Worm (Caenorhabditis elegans) whole organism, mixed stage, embryonic: Measurements from ENCODE around the gene C28D4.8.
A peak's percentile ranks its signal among the peaks of the same experiment; 100 is the strongest.

Experiments
- bed-3 ChIP-seq: fragments of 200-800 bp; sonication (Bioruptor generic); optimal IDR thresholded peaks from 3 replicates; lab custom pipeline; 2018; ENCODE audit warnings: mild to moderate bottlenecking, missing genetic modification characterization, moderate library complexity, missing compliant biosample characterization
- blmp-1 ChIP-seq: fragments of 150-350 bp; optimal IDR thresholded peaks from 2 replicates; lab custom pipeline; 2014; ENCODE audit warnings: missing biosample characterization, missing genetic modification characterization
- ceh-39 ChIP-seq: fragments of 150-350 bp; optimal IDR thresholded peaks from 2 replicates; lab custom pipeline; 2014; ENCODE audit warnings: missing biosample characterization, missing genetic modification characterization
- ceh-43 ChIP-seq: fragments of 200-800 bp; sonication (Bioruptor generic); optimal IDR thresholded peaks from 2 replicates; lab custom pipeline; 2018; ENCODE audit warnings: mild to moderate bottlenecking, missing genetic modification characterization, moderate library complexity, missing compliant biosample characterization
- ceh-83 ChIP-seq: fragments of 200-800 bp; sonication (Bioruptor generic); optimal IDR thresholded peaks from 2 replicates; lab custom pipeline; 2018; ENCODE audit warnings: mild to moderate bottlenecking, missing genetic modification characterization, missing compliant biosample characterization
- ces-1 ChIP-seq: fragments of 150-350 bp; optimal IDR thresholded peaks from 2 replicates; lab custom pipeline; 2014; ENCODE audit warnings: missing biosample characterization, missing genetic modification reagents, missing genetic modification characterization
- cnd-1 ChIP-seq: fragments of 200-800 bp; sonication (Bioruptor generic); optimal IDR thresholded peaks from 2 replicates; lab custom pipeline; 2018; ENCODE audit warnings: mild to moderate bottlenecking, missing genetic modification characterization, missing compliant biosample characterization
- drap-1 ChIP-seq: fragments of 200-800 bp; sonication (Bioruptor generic); optimal IDR thresholded peaks from 3 replicates; lab custom pipeline; 2018; ENCODE audit warnings: mild to moderate bottlenecking, missing genetic modification characterization, missing compliant biosample characterization
- elt-1 ChIP-seq: sonication (generic microtip); optimal IDR thresholded peaks from 2 replicates; lab custom pipeline; 2017; ENCODE audit warnings: missing genetic modification characterization, mild to moderate bottlenecking, missing compliant biosample characterization, antibody characterized with exemption, moderate library complexity, borderline replicate concordance; ENCODE audit not compliant: insufficient read depth
- flh-1 ChIP-seq: fragments of 200-800 bp; sonication (Bioruptor generic); optimal IDR thresholded peaks from 2 replicates; lab custom pipeline; 2018; ENCODE audit warnings: mild to moderate bottlenecking, missing genetic modification characterization, moderate library complexity, missing compliant biosample characterization
- ham-2 ChIP-seq: fragments of 200-800 bp; sonication (Bioruptor generic); optimal IDR thresholded peaks from 2 replicates; lab custom pipeline; 2018; ENCODE audit warnings: mild to moderate bottlenecking, missing genetic modification characterization, missing compliant biosample characterization
- hlh-1 ChIP-seq: fragments of 150-350 bp; optimal IDR thresholded peaks from 2 replicates; lab custom pipeline; 2014; ENCODE audit warnings: missing biosample characterization, missing genetic modification reagents, missing genetic modification characterization
- lin-13 ChIP-seq: fragments of 150-350 bp; optimal IDR thresholded peaks from 2 replicates; lab custom pipeline; 2014; ENCODE audit warnings: missing biosample characterization, missing genetic modification characterization
- lin-32 ChIP-seq: fragments of 200-800 bp; sonication (Bioruptor generic); optimal IDR thresholded peaks from 2 replicates; lab custom pipeline; 2018; ENCODE audit warnings: mild to moderate bottlenecking, missing genetic modification characterization, missing compliant biosample characterization
- mab-5 ChIP-seq: fragments of 150-350 bp; optimal IDR thresholded peaks from 2 replicates; lab custom pipeline; 2014; ENCODE audit warnings: missing biosample characterization, missing genetic modification characterization
- mep-1 ChIP-seq: fragments of 150-350 bp; optimal IDR thresholded peaks from 2 replicates; lab custom pipeline; 2017; ENCODE audit warnings: missing biosample characterization, missing genetic modification reagents, missing genetic modification characterization, inconsistent platforms
- nhr-12 ChIP-seq: fragments of 150-350 bp; optimal IDR thresholded peaks from 2 replicates; lab custom pipeline; 2014; ENCODE audit warnings: missing biosample characterization, missing genetic modification characterization
- nhr-237 ChIP-seq: fragments of 150-350 bp; optimal IDR thresholded peaks from 2 replicates; lab custom pipeline; 2014; ENCODE audit warnings: missing biosample characterization, missing genetic modification characterization
- nhr-28 ChIP-seq: fragments of 150-350 bp; optimal IDR thresholded peaks from 2 replicates; lab custom pipeline; 2014; ENCODE audit warnings: missing biosample characterization, missing genetic modification characterization
- nhr-76 ChIP-seq: sonication (generic microtip); optimal IDR thresholded peaks from 2 replicates; lab custom pipeline; 2017; ENCODE audit warnings: missing biosample characterization, missing genetic modification characterization
- pha-4 ChIP-seq: fragments of 150-350 bp; optimal IDR thresholded peaks from 2 replicates; lab custom pipeline; 2018; ENCODE audit warnings: missing biosample characterization, missing genetic modification reagents, missing genetic modification characterization
- sem-2 ChIP-seq: fragments of 200-800 bp; sonication (Bioruptor generic); optimal IDR thresholded peaks from 2 replicates; lab custom pipeline; 2018; ENCODE audit warnings: mild to moderate bottlenecking, missing genetic modification characterization, missing compliant biosample characterization
- tbx-8 ChIP-seq: fragments of 200-800 bp; sonication (Bioruptor generic); optimal IDR thresholded peaks from 2 replicates; lab custom pipeline; 2018; ENCODE audit warnings: mild to moderate bottlenecking, missing genetic modification characterization, moderate library complexity, missing compliant biosample characterization
- unc-120 ChIP-seq: sonication (generic microtip); optimal IDR thresholded peaks from 2 replicates; lab custom pipeline; 2017; ENCODE audit warnings: missing genetic modification characterization, missing compliant biosample characterization; ENCODE audit not compliant: poor library complexity, severe bottlenecking
- unc-39 ChIP-seq: fragments of 150-350 bp; optimal IDR thresholded peaks from 2 replicates; lab custom pipeline; 2014; ENCODE audit warnings: missing biosample characterization, missing genetic modification characterization
- zip-8 ChIP-seq: fragments of 150-350 bp; optimal IDR thresholded peaks from 2 replicates; lab custom pipeline; 2014; ENCODE audit warnings: missing biosample characterization, missing genetic modification characterization
- ztf-11 ChIP-seq: fragments of 150-350 bp; optimal IDR thresholded peaks from 2 replicates; lab custom pipeline; 2014; ENCODE audit warnings: missing biosample characterization, missing genetic modification characterization

The C28D4.8 gene

ce11 chrIV:9748342-9748741 is at the start of gene C28D4.8:
C28D4.8 (minus strand) TSS chrIV:9748442.
- TF ChIP-seq nhr-28 (tag; lab: Kevin White, UChicago) (no peak), nhr-12 (tag; lab: Kevin White, UChicago) (no peak), bed-3 (GFP tag; lab: Kevin White, UChicago) (no peak), ham-2 (no peak), flh-1 (no peak), unc-120 (tag; lab: Kevin White, UChicago) (no peak), nhr-76 (tag; lab: Kevin White, UChicago) (no peak), sem-2 (no peak), drap-1 (GFP tag; lab: Kevin White, UChicago) (no peak), mep-1 (no peak), nhr-237 (tag; lab: Kevin White, UChicago) (no peak), blmp-1 (no peak), zip-8 (tag; lab: Kevin White, UChicago) (no peak), ceh-43 (GFP tag; lab: Kevin White, UChicago) (no peak), cnd-1 (tag; lab: Kevin White, UChicago) (no peak), ces-1 (no peak), ceh-39 (tag; lab: Kevin White, UChicago) (no peak), elt-1 (tag; lab: Kevin White, UChicago) (no peak)

- TF ChIP-seq unc-120 (tag; lab: Kevin White, UChicago) (no peak), ces-1 (peak; percentile 22)
Measured at ce11 chrIV:9797304-9798003, 49.2 kb upstream of the C28D4.8 start, which contains the start of gene T13F2.2. T13F2.2 (minus strand) TSS chrIV:9797354.

- no peak for TF ChIP-seq lin-13
- TF ChIP-seq tbx-8 (GFP tag; lab: Kevin White, UChicago): no peak
- TF ChIP-seq elt-1 (tag; lab: Kevin White, UChicago): no peak
- no peak for TF ChIP-seq hlh-1 (tag; lab: Kevin White, UChicago)
- no peak for TF ChIP-seq bed-3 (GFP tag; lab: Kevin White, UChicago)
- no peak for TF ChIP-seq nhr-12 (tag; lab: Kevin White, UChicago)
- TF ChIP-seq ceh-83 (GFP tag; lab: Kevin White, UChicago): no peak
- TF ChIP-seq flh-1: no peak
- TF ChIP-seq ztf-11 (tag; lab: Kevin White, UChicago): no peak
- TF ChIP-seq ceh-43 (GFP tag; lab: Kevin White, UChicago): no peak
- TF ChIP-seq mab-5 (tag; lab: Kevin White, UChicago): no peak
- no peak for TF ChIP-seq pha-4 (tag; lab: Kevin White, UChicago)
- TF ChIP-seq, all 35 proteins: peak for 0
Measured at ce11 chrIV:9796494-9796893, 48.3 kb upstream of the C28D4.8 start, which contains the start of gene pis-1. pis-1 (minus strand) TSS chrIV:9796594.

- TF ChIP-seq ham-2 (no peak), cnd-1 (tag; lab: Kevin White, UChicago) (no peak), sem-2 (no peak), hlh-1 (tag; lab: Kevin White, UChicago) (no peak), flh-1 (no peak), ces-1 (no peak), tbx-8 (GFP tag; lab: Kevin White, UChicago) (no peak)
- TF ChIP-seq, all 35 proteins: peak for 0
Measured at ce11 chrIV:9795250-9795649, 47.0 kb upstream of the C28D4.8 start.

- no peak for TF ChIP-seq sem-2
- TF ChIP-seq zip-8 (tag; lab: Kevin White, UChicago): no peak
- no peak for TF ChIP-seq ceh-39 (tag; lab: Kevin White, UChicago)
- no peak for TF ChIP-seq tbx-8 (GFP tag; lab: Kevin White, UChicago)
- no peak for TF ChIP-seq nhr-237 (tag; lab: Kevin White, UChicago)
- no peak for TF ChIP-seq hlh-1 (tag; lab: Kevin White, UChicago)
- TF ChIP-seq lin-32: no peak
- no peak for TF ChIP-seq cnd-1 (tag; lab: Kevin White, UChicago)
- no peak for TF ChIP-seq bed-3 (GFP tag; lab: Kevin White, UChicago)
- TF ChIP-seq blmp-1: no peak
- no peak for TF ChIP-seq nhr-76 (tag; lab: Kevin White, UChicago)
Measured at ce11 chrIV:9790708-9791107, 42.5 kb upstream of the C28D4.8 start.

- TF ChIP-seq drap-1 (GFP tag; lab: Kevin White, UChicago) (no peak), ztf-11 (tag; lab: Kevin White, UChicago) (no peak), tbx-8 (GFP tag; lab: Kevin White, UChicago) (no peak), mep-1 (no peak), ceh-83 (GFP tag; lab: Kevin White, UChicago) (no peak), unc-39 (tag; lab: Kevin White, UChicago) (no peak), ceh-43 (GFP tag; lab: Kevin White, UChicago) (no peak), zip-8 (tag; lab: Kevin White, UChicago) (no peak)
Measured at ce11 chrIV:9789496-9789895, 41.3 kb upstream of the C28D4.8 start, which contains the start of gene T13F2.4. T13F2.4 (plus strand) TSS chrIV:9789796.
